Worm (Caenorhabditis elegans) whole organism, late embryonic: ENCODE data around the gene R07E5.15.

Experiments
- ceh-45 ChIP-seq: fragments of 200-800 bp; sonication (Bioruptor generic); IDR thresholded peaks from 2 replicates; pipeline ENCODE4 v1.3.6; 2022; ENCODE audit warnings: missing genetic modification reagents, missing genetic modification characterization, missing compliant biosample characterization
- ceh-9 ChIP-seq: sonication (generic microtip); optimal IDR thresholded peaks from 2 replicates; lab custom pipeline; 2016; ENCODE audit warnings: mild to moderate bottlenecking, missing genetic modification characterization, inconsistent platforms, missing compliant biosample characterization
- hlh-30 ChIP-seq: sonication (generic microtip); optimal IDR thresholded peaks from 2 replicates; lab custom pipeline; 2017; ENCODE audit warnings: antibody characterized with exemption, missing genetic modification characterization, missing compliant biosample characterization; ENCODE audit not compliant: insufficient read depth
- npax-4 ChIP-seq: sonication (generic microtip); optimal IDR thresholded peaks from 2 replicates; lab custom pipeline; 2016; ENCODE audit warnings: missing genetic modification characterization, missing compliant biosample characterization
- pqm-1 ChIP-seq: sonication (generic microtip); optimal IDR thresholded peaks from 2 replicates; lab custom pipeline; 2016; ENCODE audit warnings: missing genetic modification characterization, missing compliant biosample characterization
- syd-9 ChIP-seq: sonication (generic microtip); optimal IDR thresholded peaks from 2 replicates; lab custom pipeline; 2016; ENCODE audit warnings: mild to moderate bottlenecking, missing genetic modification characterization, moderate library complexity, missing compliant biosample characterization

DNA sequence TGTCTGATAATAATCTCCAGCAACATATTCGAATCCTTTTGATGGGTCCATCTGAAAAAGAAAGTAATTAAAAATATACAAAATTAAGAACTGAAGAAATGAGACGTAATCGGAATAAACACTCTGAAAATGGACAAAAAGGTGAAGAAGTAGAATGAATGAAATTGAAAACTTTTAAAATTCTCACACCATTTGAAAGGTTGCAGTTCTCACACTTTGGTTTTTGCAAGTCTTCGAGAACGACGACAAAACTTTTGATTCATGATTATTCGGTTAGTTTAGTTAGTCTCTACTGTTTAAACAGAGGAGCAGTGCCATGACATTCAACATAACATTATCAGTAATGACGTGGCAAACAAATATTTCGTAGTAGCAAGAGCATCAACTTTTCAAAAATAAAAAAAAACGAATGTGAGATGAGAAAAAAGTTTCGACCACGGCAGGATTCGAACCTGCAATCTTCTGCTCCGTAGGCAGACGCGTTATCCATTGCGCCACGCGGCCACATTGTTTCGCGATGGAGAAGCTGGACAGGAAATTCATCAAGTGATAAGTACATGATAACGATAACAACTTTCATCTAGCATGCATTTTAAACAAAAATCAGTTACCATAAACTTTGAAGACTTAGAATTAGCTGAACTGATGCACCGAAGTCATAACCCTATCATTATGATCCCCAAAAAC is 48.8 kb downstream of the R07E5.15 start, which contains the start of gene ceh-43:
- TF ChIP-seq syd-9 (no peak), hlh-30 (tag; lab: Kevin White, UChicago) (no peak), ceh-9 (tag; lab: Kevin White, UChicago) (no peak), npax-4 (tag; lab: Kevin White, UChicago) (no peak), ceh-45 (GFP tag; lab: Robert Waterston, UW) (no peak), pqm-1 (tag; lab: Kevin White, UChicago) (no peak)
